Worm (Caenorhabditis elegans): ENCODE measurements around the gene F54C9.3.

ce11 chrII:8588442-8588841 is 21.8 kb upstream of the F54C9.3 start:
- no peak for TF ChIP-seq ceh-82 (tag; optimal IDR thresholded peaks at IDR 0.05)
- no peak for TF ChIP-seq zag-1 (tag; optimal IDR thresholded peaks at IDR 0.05)
- no peak for TF ChIP-seq aly-2 (tag; optimal IDR thresholded peaks at IDR 0.05)
- no peak for TF ChIP-seq nfya-1 (tag; optimal IDR thresholded peaks at IDR 0.05; ENCODE audit: insufficient read depth)
- no peak for TF ChIP-seq elt-2 (tag; optimal IDR thresholded peaks at IDR 0.05)
- TF ChIP-seq nhr-11 (tag; optimal IDR thresholded peaks at IDR 0.05): no peak
- TF ChIP-seq ama-1 (optimal IDR thresholded peaks at IDR 0.05): no peak
- TF ChIP-seq snpc-4 (tag; optimal IDR thresholded peaks at IDR 0.05): no peak
